Fruit fly (Drosophila melanogaster): Measurements from ENCODE around the gene CG34345.
A peak's percentile ranks its signal among the peaks of the same experiment; 100 is the strongest.

CG34345 gene

dm6 chr2L:6611374-6612005, 11.4 kb upstream of the CG34345 start (continued):
- no peak for TF ChIP-seq CG15336 (GFP tag; IDR thresholded peaks at IDR 0.05)
- TF ChIP-seq CG6276 (GFP tag; optimal IDR thresholded peaks at IDR 0.05): peak; percentile 2
- 0 out of 2 replicates have a peak, but pooled peaks have one; percentile 18 for TF ChIP-seq CG11294 (GFP tag; IDR thresholded peaks at IDR 0.05)
- no peak for TF ChIP-seq Blimp-1 (GFP tag; optimal IDR thresholded peaks at IDR 0.05)
- TF ChIP-seq spab (GFP tag; optimal IDR thresholded peaks at IDR 0.05): no peak
- TF ChIP-seq CG6163 (GFP tag; IDR thresholded peaks at IDR 0.05): no peak

dm6 chr2L:6612477-6613004, 10.4 kb upstream of the CG34345 start:
- TF ChIP-seq Eip78C (GFP tag) (peak; percentile 100), dsx (GFP tag; optimal IDR thresholded peaks at IDR 0.05; ENCODE audit: poor library complexity, severe bottlenecking) (peak; percentile 100), topi (GFP tag; optimal IDR thresholded peaks at IDR 0.05) (peak; percentile 100), CG1621 (tag; optimal IDR thresholded peaks at IDR 0.05) (peak; percentile 100), CG4318 (GFP tag; optimal IDR thresholded peaks at IDR 0.05) (peak; percentile 100), Lpt (GFP tag; optimal IDR thresholded peaks at IDR 0.05) (peak; percentile 100), Sox102F (GFP tag; optimal IDR thresholded peaks at IDR 0.05) (peak; percentile 100), vri (GFP tag; optimal IDR thresholded peaks at IDR 0.05) (peak; percentile 100), Eip75B (GFP tag; optimal IDR thresholded peaks at IDR 0.05) (peak; percentile 100), Ets96B (tag; optimal IDR thresholded peaks at IDR 0.05) (peak; percentile 100), CG8119 (GFP tag; IDR thresholded peaks at IDR 0.05) (peak; percentile 100), Ets21C (GFP tag; optimal IDR thresholded peaks at IDR 0.05) (peak; percentile 100), pdm3 (GFP tag; optimal IDR thresholded peaks at IDR 0.05) (peak; percentile 100), Sox15 (GFP tag; optimal IDR thresholded peaks at IDR 0.05) (peak; percentile 100), eg (GFP tag; IDR thresholded peaks at IDR 0.05) (peak; percentile 100), CG3032 (tag; optimal IDR thresholded peaks at IDR 0.05) (peak; percentile 100), dac (GFP tag; optimal IDR thresholded peaks at IDR 0.05) (peak; percentile 100), Hr38 (GFP tag; optimal IDR thresholded peaks at IDR 0.05) (peak; percentile 98), CG11762 (GFP tag; optimal IDR thresholded peaks at IDR 0.05; ENCODE audit: insufficient read depth) (peak; percentile 100), svp (GFP tag) (peak; percentile 100), Met (GFP tag; optimal IDR thresholded peaks at IDR 0.05) (peak; percentile 100), net (GFP tag; optimal IDR thresholded peaks at IDR 0.05) (peak; percentile 100), CG6808 (GFP tag; optimal IDR thresholded peaks at IDR 0.05) (peak; percentile 99), CG6854 (GFP tag; optimal IDR thresholded peaks at IDR 0.05) (peak; percentile 100), Gug (GFP tag; IDR thresholded peaks at IDR 0.05) (peak; percentile 100), Smox (GFP tag; optimal IDR thresholded peaks at IDR 0.05) (peak; percentile 100), Hr39 (GFP tag; optimal IDR thresholded peaks at IDR 0.05) (peak; percentile 100), OdsH (GFP tag; optimal IDR thresholded peaks at IDR 0.05) (peak; percentile 100), ss (GFP tag; optimal IDR thresholded peaks at IDR 0.05) (peak; percentile 100), CG8632 (GFP tag; optimal IDR thresholded peaks at IDR 0.05) (peak; percentile 100), fkh (GFP tag; optimal IDR thresholded peaks at IDR 0.05) (peak; percentile 99), salr (GFP tag; optimal IDR thresholded peaks at IDR 0.05) (peak; percentile 100), Eip93F (GFP tag; optimal IDR thresholded peaks at IDR 0.05) (peak; percentile 100), CG34406 (GFP tag; optimal IDR thresholded peaks at IDR 0.05) (peak; percentile 100), CG15336 (GFP tag; IDR thresholded peaks at IDR 0.05) (peak; percentile 100), fd59A (GFP tag; optimal IDR thresholded peaks at IDR 0.05) (peak; percentile 100), Sox14 (GFP tag; optimal IDR thresholded peaks at IDR 0.05) (peak; percentile 100), CG32006 (GFP tag; optimal IDR thresholded peaks at IDR 0.05) (peak; percentile 100), CG31627 (GFP tag; optimal IDR thresholded peaks at IDR 0.05) (peak; percentile 100), CG10669 (GFP tag; optimal IDR thresholded peaks at IDR 0.05) (peak; percentile 100), CG7368 (GFP tag; optimal IDR thresholded peaks at IDR 0.05) (peak; percentile 100), CG10631 (GFP tag; optimal IDR thresholded peaks at IDR 0.05) (peak; percentile 100), cyc (GFP tag; optimal IDR thresholded peaks at IDR 0.05) (peak; percentile 100), Blimp-1 (GFP tag; optimal IDR thresholded peaks at IDR 0.05) (peak; percentile 99)
